Worm (Caenorhabditis elegans): Measurements from ENCODE around the gene daf-18.
"Not testable (repeated sequence)": the region's sequence is repeated elsewhere in the genome, so short reads cannot be mapped to it uniquely, and the experiment has no call there.

daf-18 gene

ce11 chrIV:385150-385937, 39.6 kb downstream of the daf-18 start, which contains the start of gene rps-24 (continued):
- TF ChIP-seq R02D3.7 (tag; optimal IDR thresholded peaks at IDR 0.05) = peak; percentile 94
- peak in 1 of 2 experiments; percentile 45 for TF ChIP-seq ZK546.5 (tag; optimal IDR thresholded peaks at IDR 0.05)
- TF ChIP-seq fkh-10 (GFP tag; optimal IDR thresholded peaks at IDR 0.05) = peak; percentile 71
- peak; percentile 63 for TF ChIP-seq nhr-28 (tag; optimal IDR thresholded peaks at IDR 0.05)
- peak; percentile 31 for TF ChIP-seq ces-1 (GFP tag; optimal IDR thresholded peaks at IDR 0.05)
- peak; percentile 23 for TF ChIP-seq lir-3 (tag; optimal IDR thresholded peaks at IDR 0.05)
- TF ChIP-seq Y105C5A.15 (GFP tag; IDR thresholded peaks at IDR 0.05) = 0 out of 2 replicates have a peak, but pooled peaks have one; percentile 55
- TF ChIP-seq hlh-11 (tag; optimal IDR thresholded peaks at IDR 0.05) = peak; percentile 86
- peak; percentile 95 for TF ChIP-seq zfp-3 (GFP tag; conservative IDR thresholded peaks at IDR 0.05)
- TF ChIP-seq ctbp-1 (GFP tag; IDR thresholded peaks at IDR 0.05) = peak; percentile 97
- peak; percentile 79 for TF ChIP-seq hlh-30 (tag; optimal IDR thresholded peaks at IDR 0.05; ENCODE audit: insufficient read depth)
- TF ChIP-seq dmd-6 (GFP tag; IDR thresholded peaks at IDR 0.05) = peak; percentile 95
- 0 out of 2 replicates have a peak, but pooled peaks have one; percentile 13 for TF ChIP-seq mxl-2 (GFP tag; conservative IDR thresholded peaks at IDR 0.05)
- TF ChIP-seq nhr-6 (tag; optimal IDR thresholded peaks at IDR 0.05) = peak; percentile 69
- 0 out of 2 replicates have a peak, but pooled peaks have one; percentile 9 for TF ChIP-seq F44E2.7 (GFP tag; IDR thresholded peaks at IDR 0.05)
- TF ChIP-seq F49E8.2 (tag; optimal IDR thresholded peaks at IDR 0.05; ENCODE audit: borderline replicate concordance) = peak; percentile 74
- TF ChIP-seq pqm-1 (tag; optimal IDR thresholded peaks at IDR 0.05) = peak; percentile 5
- peak; percentile 99 for TF ChIP-seq vab-7 (GFP tag; IDR thresholded peaks at IDR 0.05)
- peak in 1 of 2 experiments; percentile 29 for TF ChIP-seq daf-16 (GFP tag; optimal IDR thresholded peaks at IDR 0.05)
- peak; percentile 43 for TF ChIP-seq daf-16 (tag; optimal IDR thresholded peaks at IDR 0.05)
- TF ChIP-seq nhr-11 (tag; optimal IDR thresholded peaks at IDR 0.05) = peak; percentile 88
- TF ChIP-seq spr-3 (GFP tag; optimal IDR thresholded peaks at IDR 0.05) = peak; percentile 47
- TF ChIP-seq nhr-77 (tag; optimal IDR thresholded peaks at IDR 0.05) = peak; percentile 94
- peak; percentile 7 for TF ChIP-seq zip-2 (tag; optimal IDR thresholded peaks at IDR 0.05)
- TF ChIP-seq jun-1 (tag; optimal IDR thresholded peaks at IDR 0.05) = peak; percentile 7
- TF ChIP-seq mdl-1 (tag; optimal IDR thresholded peaks at IDR 0.05) = peak; percentile 31 to 38
- TF ChIP-seq nhr-237 (tag; optimal IDR thresholded peaks at IDR 0.05) = peak; percentile 19
- peak; percentile 17 for TF ChIP-seq nhr-10 (tag; optimal IDR thresholded peaks at IDR 0.05)
- TF ChIP-seq mes-2 (tag; optimal IDR thresholded peaks at IDR 0.05; ENCODE audit: poor library complexity, severe bottlenecking) = peak; percentile 98
- peak; percentile 67 for TF ChIP-seq mxl-3 (GFP tag; optimal IDR thresholded peaks at IDR 0.05)
- peak; percentile 70; the same call in 1 of the 2 replicates for TF ChIP-seq lin-29 (GFP tag; IDR thresholded peaks at IDR 0.05)
- peak; percentile 94 for TF ChIP-seq rbr-2 (tag; optimal IDR thresholded peaks at IDR 0.05)
- TF ChIP-seq madf-5 (GFP tag; IDR thresholded peaks at IDR 0.05) = peak; percentile 71 to 93; a peak in 3 of 4 replicates
- TF ChIP-seq daf-8 (GFP tag; IDR thresholded peaks at IDR 0.05) = 0 out of 2 replicates have a peak, but pooled peaks have one; percentile 60
- peak; percentile 60 for TF ChIP-seq nhr-41 (GFP tag; IDR thresholded peaks at IDR 0.05)
- TF ChIP-seq lin-38 (GFP tag; IDR thresholded peaks at IDR 0.05) = peak; percentile 93
- TF ChIP-seq nhr-48 (tag; optimal IDR thresholded peaks at IDR 0.05) = peak; percentile 61
- peak; percentile 97 for TF ChIP-seq unc-130 (GFP tag; optimal IDR thresholded peaks at IDR 0.05)
- TF ChIP-seq T20F7.1 (GFP tag; optimal IDR thresholded peaks at IDR 0.05) = peak; percentile 88
- peak; percentile 59 for TF ChIP-seq dpl-1 (GFP tag; optimal IDR thresholded peaks at IDR 0.05)
- peak; percentile 88 for TF ChIP-seq F37D6.2 (tag; optimal IDR thresholded peaks at IDR 0.05)
- TF ChIP-seq duxl-1 (tag; optimal IDR thresholded peaks at IDR 0.05; ENCODE audit: poor library complexity) = peak; percentile 57
- TF ChIP-seq unc-62 (GFP tag; optimal IDR thresholded peaks at IDR 0.05 in 1 of 2) = peak in 1 of 2 experiments; percentile 94
- not testable (repeated sequence) for TF ChIP-seq unc-62 (tag; optimal IDR thresholded peaks at IDR 0.05)
- peak; percentile 63 for TF ChIP-seq nhr-102 (tag; optimal IDR thresholded peaks at IDR 0.05)
- peak; percentile 80 for TF ChIP-seq aha-1 (tag)
- TF ChIP-seq saeg-2 (GFP tag; IDR thresholded peaks at IDR 0.05) = peak; percentile 77; the same call in 1 of the 2 replicates
- TF ChIP-seq dve-1 (tag; optimal IDR thresholded peaks at IDR 0.05; ENCODE audit: insufficient read depth) = peak; percentile 75
- peak; percentile 92 for TF ChIP-seq Y75B8A.6 (GFP tag; IDR thresholded peaks at IDR 0.05)

Measured in whole organism, L4 larva.